Fruit fly (Drosophila melanogaster) whole organism, prepupa: ENCODE data around the gene Pus1.
A peak's percentile ranks its signal among the peaks of the same experiment; 100 is the strongest.

ENCODE experiments used
- Blimp-1 ChIP-seq: fragments of 200-800 bp; sonication (Bioruptor generic); optimal IDR thresholded peaks from 3 replicates; lab custom pipeline; 2017; ENCODE audit warnings: missing biosample characterization, missing genetic modification characterization, mild to moderate bottlenecking, moderate library complexity, missing genetic modification reagents
- CG10631 ChIP-seq: fragments of 200-800 bp; sonication (Bioruptor generic); optimal IDR thresholded peaks from 2 replicates; lab custom pipeline; 2016; ENCODE audit warnings: missing biosample characterization, missing genetic modification characterization
- CG11294 ChIP-seq: fragments of 200-800 bp; sonication (Bioruptor generic); IDR thresholded peaks from 2 replicates; pipeline ENCODE4 v1.3.6; 2022; ENCODE audit warnings: missing biosample characterization, missing genetic modification characterization
- CG11902 ChIP-seq: fragments of 200-800 bp; sonication (Bioruptor generic); optimal IDR thresholded peaks from 3 replicates; lab custom pipeline; 2016; ENCODE audit warnings: missing biosample characterization, missing genetic modification characterization
- CG15336 ChIP-seq: fragments of 200-800 bp; sonication (Bioruptor generic); IDR thresholded peaks from 2 replicates; pipeline ENCODE4 v1.3.6; 2022; ENCODE audit warnings: missing biosample characterization, missing genetic modification characterization
- CG1621 ChIP-seq: fragments of 200-800 bp; sonication (Bioruptor generic); optimal IDR thresholded peaks from 3 replicates; lab custom pipeline; 2018; ENCODE audit warnings: missing biosample characterization, mild to moderate bottlenecking, missing genetic modification characterization
- CG32006 ChIP-seq: fragments of 200-800 bp; sonication (Bioruptor generic); optimal IDR thresholded peaks from 3 replicates; lab custom pipeline; 2017; ENCODE audit warnings: missing biosample characterization, mild to moderate bottlenecking, missing genetic modification characterization
- CG3919 ChIP-seq: fragments of 200-800 bp; sonication (Bioruptor generic); optimal IDR thresholded peaks from 3 replicates; lab custom pipeline; 2016; ENCODE audit warnings: missing biosample characterization, missing genetic modification characterization
- CG4318 ChIP-seq: fragments of 200-800 bp; sonication (Bioruptor generic); optimal IDR thresholded peaks from 3 replicates; lab custom pipeline; 2017; ENCODE audit warnings: missing biosample characterization, mild to moderate bottlenecking, missing genetic modification characterization
- CG6163 ChIP-seq: fragments of 200-800 bp; sonication (Bioruptor generic); IDR thresholded peaks from 3 replicates; pipeline ENCODE4 v1.3.6; 2022; ENCODE audit warnings: missing biosample characterization, missing genetic modification characterization
- CG6276 ChIP-seq: fragments of 200-800 bp; sonication (Bioruptor generic); optimal IDR thresholded peaks from 2 replicates; lab custom pipeline; 2017; ENCODE audit warnings: missing biosample characterization, mild to moderate bottlenecking, missing genetic modification characterization
- CG6808 ChIP-seq: fragments of 200-800 bp; sonication (Bioruptor generic); optimal IDR thresholded peaks from 3 replicates; lab custom pipeline; 2017; ENCODE audit warnings: missing biosample characterization, missing genetic modification characterization, mild to moderate bottlenecking, moderate library complexity, missing genetic modification reagents
- CG6854 ChIP-seq: fragments of 200-800 bp; sonication (Bioruptor generic); optimal IDR thresholded peaks from 2 replicates; lab custom pipeline; 2017; ENCODE audit warnings: missing biosample characterization, mild to moderate bottlenecking, missing genetic modification characterization
- CG7368 ChIP-seq: fragments of 200-800 bp; sonication (Bioruptor generic); optimal IDR thresholded peaks from 3 replicates; lab custom pipeline; 2016; ENCODE audit warnings: missing biosample characterization, missing genetic modification characterization
- CG8119 ChIP-seq: fragments of 200-800 bp; sonication (Bioruptor generic); IDR thresholded peaks from 3 replicates; pipeline ENCODE4 v1.3.6; 2022; ENCODE audit warnings: missing biosample characterization, missing genetic modification characterization
- Eip78C ChIP-seq: fragments of 200-800 bp; sonication (Bioruptor generic); peaks from one replicate; lab custom pipeline; 2016; ENCODE audit warnings: missing biosample characterization, missing genetic modification characterization
- Ets96B ChIP-seq: fragments of 200-800 bp; optimal IDR thresholded peaks from 2 replicates; lab custom pipeline; 2019; ENCODE audit warnings: missing biosample characterization, mild to moderate bottlenecking, missing genetic modification characterization, moderate library complexity
- Gug ChIP-seq: fragments of 200-800 bp; sonication (Bioruptor generic); IDR thresholded peaks from 2 replicates; pipeline ENCODE4 v1.3.6; 2022; ENCODE audit warnings: missing biosample characterization, missing genetic modification characterization
- Hr39 ChIP-seq: fragments of 200-800 bp; sonication (Bioruptor generic); optimal IDR thresholded peaks from 2 replicates; lab custom pipeline; 2016; ENCODE audit warnings: missing biosample characterization, missing genetic modification characterization
- Hr4 ChIP-seq: fragments of 200-800 bp; sonication (Bioruptor generic); optimal IDR thresholded peaks from 3 replicates; lab custom pipeline; 2016; ENCODE audit warnings: missing biosample characterization, missing genetic modification characterization
- Lpt ChIP-seq: fragments of 200-800 bp; sonication (Bioruptor generic); optimal IDR thresholded peaks from 3 replicates; lab custom pipeline; 2016; ENCODE audit warnings: missing biosample characterization, missing genetic modification characterization
- Met ChIP-seq: fragments of 200-800 bp; sonication (Bioruptor generic); optimal IDR thresholded peaks from 3 replicates; lab custom pipeline; 2016; ENCODE audit warnings: missing biosample characterization, missing genetic modification characterization
- OdsH ChIP-seq: fragments of 200-800 bp; sonication (Bioruptor generic); optimal IDR thresholded peaks from 3 replicates; lab custom pipeline; 2016; ENCODE audit warnings: missing biosample characterization, missing genetic modification characterization
- Sox102F ChIP-seq: fragments of 200-800 bp; sonication (Bioruptor generic); optimal IDR thresholded peaks from 2 replicates; lab custom pipeline; 2016; ENCODE audit warnings: missing biosample characterization, mild to moderate bottlenecking, missing genetic modification characterization
- Sox14 ChIP-seq: fragments of 200-800 bp; sonication (Bioruptor generic); optimal IDR thresholded peaks from 3 replicates; lab custom pipeline; 2016; ENCODE audit warnings: missing biosample characterization, missing genetic modification characterization
- Sox15 ChIP-seq: fragments of 200-800 bp; sonication (Bioruptor generic); optimal IDR thresholded peaks from 3 replicates; lab custom pipeline; 2016; ENCODE audit warnings: missing biosample characterization, missing genetic modification characterization
- cyc ChIP-seq: fragments of 200-800 bp; sonication (Bioruptor generic); optimal IDR thresholded peaks from 3 replicates; lab custom pipeline; 2016; ENCODE audit warnings: missing biosample characterization, missing genetic modification characterization
- dac ChIP-seq: fragments of 200-800 bp; sonication (Bioruptor generic); optimal IDR thresholded peaks from 2 replicates; lab custom pipeline; 2017; ENCODE audit warnings: missing biosample characterization, mild to moderate bottlenecking, missing genetic modification characterization
- dsx ChIP-seq: fragments of 200-800 bp; optimal IDR thresholded peaks from 3 replicates; lab custom pipeline; 2019; ENCODE audit warnings: missing biosample characterization, mild to moderate bottlenecking, missing genetic modification characterization, moderate library complexity; ENCODE audit not compliant: poor library complexity, severe bottlenecking
- esn ChIP-seq: fragments of 200-800 bp; sonication (Bioruptor generic); optimal IDR thresholded peaks from 2 replicates; lab custom pipeline; 2016; ENCODE audit warnings: missing biosample characterization, mild to moderate bottlenecking, missing genetic modification characterization, moderate library complexity
- fd59A ChIP-seq: fragments of 200-800 bp; sonication (Bioruptor generic); optimal IDR thresholded peaks from 2 replicates; lab custom pipeline; 2017; ENCODE audit warnings: missing biosample characterization, mild to moderate bottlenecking, missing genetic modification characterization, missing genetic modification reagents
- fd85E ChIP-seq: fragments of 200-800 bp; sonication (Bioruptor generic); optimal IDR thresholded peaks from 3 replicates; lab custom pipeline; 2016; ENCODE audit warnings: missing biosample characterization, missing genetic modification characterization
- fkh ChIP-seq: fragments of 200-800 bp; sonication (Bioruptor generic); optimal IDR thresholded peaks from 3 replicates; lab custom pipeline; 2017; ENCODE audit warnings: missing biosample characterization, mild to moderate bottlenecking, missing genetic modification characterization, moderate library complexity
- lz ChIP-seq: fragments of 200-800 bp; sonication (Bioruptor generic); optimal IDR thresholded peaks from 3 replicates; lab custom pipeline; 2016; ENCODE audit warnings: missing biosample characterization, missing genetic modification characterization
- net ChIP-seq: fragments of 200-800 bp; sonication (Bioruptor generic); optimal IDR thresholded peaks from 3 replicates; lab custom pipeline; 2016; ENCODE audit warnings: missing biosample characterization, missing genetic modification characterization
- pdm3 ChIP-seq: fragments of 200-800 bp; sonication (Bioruptor generic); optimal IDR thresholded peaks from 3 replicates; lab custom pipeline; 2016; ENCODE audit warnings: missing biosample characterization, missing genetic modification characterization
- salr ChIP-seq, 2 experiments: fragments of 200-800 bp; sonication (Bioruptor generic); optimal IDR thresholded peaks; 3 replicates each; lab custom pipeline; 2016 to 2018; ENCODE audit warnings: missing biosample characterization in 2 of 2, missing genetic modification characterization in 2 of 2, mild to moderate bottlenecking in 1 of 2
- spab ChIP-seq: fragments of 200-800 bp; sonication (Bioruptor generic); optimal IDR thresholded peaks from 2 replicates; lab custom pipeline; 2017; ENCODE audit warnings: missing biosample characterization, mild to moderate bottlenecking, missing genetic modification characterization, missing genetic modification reagents
- ss ChIP-seq, 2 experiments: fragments of 200-800 bp; sonication (Bioruptor generic); optimal IDR thresholded peaks; 2 replicates in 1 of 2; 3 replicates in 1 of 2; lab custom pipeline; 2017 to 2018; ENCODE audit warnings: mild to moderate bottlenecking in 2 of 2, missing biosample characterization in 2 of 2, missing genetic modification characterization in 2 of 2, moderate library complexity in 1 of 2
- svp ChIP-seq: fragments of 200-800 bp; sonication (Bioruptor generic); peaks from one replicate; lab custom pipeline; 2016; ENCODE audit warnings: missing biosample characterization, missing genetic modification characterization
- topi ChIP-seq: fragments of 200-800 bp; sonication (Bioruptor generic); optimal IDR thresholded peaks from 3 replicates; lab custom pipeline; 2016; ENCODE audit warnings: missing biosample characterization, missing genetic modification characterization
- vri ChIP-seq: fragments of 200-800 bp; sonication (Bioruptor generic); optimal IDR thresholded peaks from 3 replicates; lab custom pipeline; 2016; ENCODE audit warnings: missing biosample characterization, mild to moderate bottlenecking, missing genetic modification characterization

Gene Pus1

DNA sequence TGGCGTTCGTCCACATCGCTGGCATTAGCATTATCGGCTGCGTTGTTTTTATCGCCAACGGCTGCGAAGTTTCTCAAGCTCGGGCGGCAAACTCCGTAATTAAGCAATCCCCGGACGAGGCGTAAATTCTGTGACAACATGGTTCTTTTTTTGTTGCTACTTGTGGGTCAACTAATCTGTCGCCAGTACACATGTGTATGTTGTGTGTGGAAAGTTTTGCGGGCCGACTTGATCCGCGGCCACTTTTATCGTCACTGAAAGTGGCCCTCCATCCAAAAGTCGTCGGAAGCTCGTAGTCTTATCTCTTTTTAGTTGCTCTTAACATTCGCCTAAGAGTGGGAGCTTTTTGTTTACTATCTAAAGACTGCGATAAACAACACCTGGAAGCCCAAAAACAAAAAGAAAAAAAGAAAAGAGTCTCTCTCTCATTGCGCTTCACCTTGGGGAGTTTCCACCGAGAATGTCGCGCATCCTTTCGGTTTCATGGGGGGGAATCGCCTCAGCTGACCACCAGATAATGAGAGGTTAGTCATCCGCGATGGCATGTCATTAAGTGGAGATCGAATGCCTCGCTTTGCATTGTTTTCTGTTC, 28.5 kb downstream of the Pus1 start, which contains the start of gene CG10877:
Gene CG10877, minus strand, starts transcription at position 238 of the 592 bp plus-strand sequence.
- TF ChIP-seq CG3919 (GFP tag; lab: Kevin White, UChicago), result no peak
- TF ChIP-seq fkh (GFP tag; lab: Kevin White, UChicago), result peak; percentile 15
- no peak for TF ChIP-seq Hr39 (GFP tag; lab: Kevin White, UChicago)
- no peak for TF ChIP-seq CG10631
- no peak for TF ChIP-seq dac
- peak; percentile 30 for TF ChIP-seq net
- no peak for TF ChIP-seq svp
- no peak for TF ChIP-seq salr (GFP tag; optimal IDR thresholded peaks at IDR 0.05; lab: Kevin White, UChicago)
- peak; percentile 87 for TF ChIP-seq Blimp-1 (GFP tag; lab: Kevin White, UChicago)
- peak; percentile 64 for TF ChIP-seq vri
- no peak for TF ChIP-seq Sox14 (GFP tag; lab: Kevin White, UChicago)
- TF ChIP-seq Eip78C (GFP tag; lab: Kevin White, UChicago), result peak; percentile 68
- no peak for TF ChIP-seq OdsH (GFP tag; lab: Kevin White, UChicago)
- TF ChIP-seq CG6808 (GFP tag; lab: Kevin White, UChicago), result peak; percentile 42
- TF ChIP-seq Hr4 (GFP tag; lab: Kevin White, UChicago), result no peak
- peak; percentile 33 for TF ChIP-seq dsx (GFP tag; lab: Kevin White, UChicago)
- no peak for TF ChIP-seq CG4318 (GFP tag; lab: Kevin White, UChicago)
- TF ChIP-seq CG11294 (GFP tag; lab: Robert Waterston, UW), result no peak
- TF ChIP-seq Sox102F (GFP tag; lab: Kevin White, UChicago), result no peak
- peak; percentile 57 to 59 for TF ChIP-seq ss (GFP tag; optimal IDR thresholded peaks at IDR 0.05; lab: Kevin White, UChicago)
- TF ChIP-seq fd85E (GFP tag; lab: Kevin White, UChicago), result no peak
- no peak for TF ChIP-seq Lpt
- TF ChIP-seq topi (GFP tag; lab: Kevin White, UChicago), result no peak
- peak; percentile 1 for TF ChIP-seq CG6276 (GFP tag; lab: Kevin White, UChicago)
- TF ChIP-seq CG1621 (tag; lab: Kevin White, UChicago), result no peak
- TF ChIP-seq CG15336, result no peak
- TF ChIP-seq cyc (GFP tag; lab: Kevin White, UChicago), result no peak

DNA sequence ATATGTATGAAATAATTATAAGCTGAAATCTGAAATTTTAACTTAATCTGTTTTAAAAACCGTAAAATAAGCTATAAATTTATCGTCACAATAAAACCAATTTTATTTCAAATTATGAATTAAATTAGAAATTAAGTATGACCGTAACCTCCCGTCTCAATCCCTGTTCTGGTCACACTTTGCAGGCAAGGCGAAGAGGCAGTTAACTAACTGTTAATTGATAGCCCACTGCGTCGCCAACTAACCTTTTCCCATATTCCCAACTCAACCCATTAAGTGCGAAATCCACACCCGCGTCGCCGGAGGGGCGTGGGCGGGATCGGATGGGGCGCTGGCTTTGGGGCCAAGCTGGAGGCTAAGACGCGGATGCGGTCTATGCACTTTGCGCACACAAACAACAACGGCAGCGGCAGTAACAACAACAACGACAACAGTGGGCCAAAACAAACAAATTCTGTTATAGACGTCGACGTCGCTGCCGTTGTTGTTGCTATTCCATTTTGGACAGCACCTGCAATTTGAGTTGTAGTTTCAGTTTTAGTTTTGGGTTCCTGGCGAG, 31.7 kb downstream of the Pus1 start, which contains the start of gene CG5191:
Gene CG5191, plus strand, starts transcription at position 198 of the 559 bp plus-strand sequence.
- TF ChIP-seq lz (GFP tag; lab: Kevin White, UChicago), result no peak
- peak; percentile 16 for TF ChIP-seq cyc (GFP tag; lab: Kevin White, UChicago)
- peak; percentile 72 for TF ChIP-seq fkh (GFP tag; lab: Kevin White, UChicago)
- TF ChIP-seq CG6854 (GFP tag; lab: Kevin White, UChicago), result no peak
- TF ChIP-seq CG6163, result peak; percentile 23; the same call in 1 of the 3 replicates

DNA sequence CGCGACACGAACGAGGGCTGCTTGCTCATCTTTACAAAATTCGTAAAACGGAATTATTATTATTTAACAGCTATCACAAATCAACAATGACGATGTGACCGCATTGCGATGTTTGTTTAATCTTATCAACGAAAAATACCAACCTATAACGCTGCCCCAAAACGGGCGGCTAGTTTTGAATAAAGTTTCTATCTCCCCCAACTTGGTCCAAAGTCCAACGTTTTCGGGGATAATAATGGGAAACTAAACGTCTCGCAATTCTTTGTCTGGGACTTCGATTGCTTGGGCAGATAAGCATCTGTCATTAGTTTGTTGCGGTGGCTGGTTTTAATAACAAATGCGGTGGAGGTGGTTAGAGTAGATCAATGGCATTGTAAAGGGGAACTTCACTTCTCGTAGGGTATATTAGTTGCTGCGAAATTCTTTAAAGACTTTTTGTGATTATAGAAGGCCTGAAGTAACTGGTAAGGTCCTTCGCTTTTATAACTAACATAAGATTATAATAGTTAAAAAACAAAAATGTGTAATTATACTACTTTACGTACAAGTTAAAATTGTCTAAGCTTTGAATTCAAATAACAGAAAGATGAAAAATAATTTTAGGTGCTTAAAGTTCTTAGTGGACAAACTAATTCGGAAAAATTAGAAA, 32.3 kb downstream of the Pus1 start, which contains the start of gene CG15922:
Gene CG15922, minus strand, starts transcription at position 262 of the 649 bp plus-strand sequence.
- TF ChIP-seq CG6276 (GFP tag; lab: Kevin White, UChicago) (peak; percentile 64), CG11902 (GFP tag; lab: Kevin White, UChicago) (no peak), Sox15 (GFP tag; lab: Kevin White, UChicago) (no peak), spab (no peak), CG4318 (GFP tag; lab: Kevin White, UChicago) (no peak), vri (peak; percentile 4), Gug (no peak), CG32006 (GFP tag; lab: Kevin White, UChicago) (peak; percentile 35), CG15336 (0 out of 2 replicates have a peak, but pooled peaks have one; percentile 28), topi (GFP tag; lab: Kevin White, UChicago) (no peak), fd59A (GFP tag; lab: Kevin White, UChicago) (no peak), CG1621 (tag; lab: Kevin White, UChicago) (no peak), svp (peak; percentile 21), pdm3 (GFP tag; lab: Kevin White, UChicago) (peak; percentile 13), CG11294 (GFP tag; lab: Robert Waterston, UW) (no peak), fd85E (GFP tag; lab: Kevin White, UChicago) (no peak), CG3919 (GFP tag; lab: Kevin White, UChicago) (peak; percentile 17), CG6163 (no peak), Met (GFP tag; lab: Kevin White, UChicago) (no peak), CG7368 (GFP tag; lab: Kevin White, UChicago) (no peak), Eip78C (GFP tag; lab: Kevin White, UChicago) (peak; percentile 28), CG6854 (GFP tag; lab: Kevin White, UChicago) (no peak), Hr4 (GFP tag; lab: Kevin White, UChicago) (peak; percentile 36), esn (GFP tag; lab: Kevin White, UChicago) (no peak), Ets96B (no peak), CG6808 (GFP tag; lab: Kevin White, UChicago) (peak; percentile 49), CG8119 (GFP tag; lab: Robert Waterston, UW) (peak; percentile 37; the same call in 2 of the 3 replicates), Sox14 (GFP tag; lab: Kevin White, UChicago) (no peak)
